Worm (Caenorhabditis elegans) whole organism, young adult: ENCODE results near the gene C38D4.10.

Experiments
- ets-4 ChIP-seq: fragments of 200-800 bp; sonication (Bioruptor generic); optimal IDR thresholded peaks from 2 replicates; lab custom pipeline; 2018; ENCODE audit warnings: mild to moderate bottlenecking, missing genetic modification characterization, missing compliant biosample characterization
- hmg-20 ChIP-seq: fragments of 200-800 bp; sonication (Bioruptor generic); IDR thresholded peaks from 2 replicates; pipeline ENCODE4 v1.3.6; 2022; ENCODE audit warnings: missing genetic modification reagents, missing genetic modification characterization, missing compliant biosample characterization
- mcd-1 ChIP-seq: fragments of 200-800 bp; sonication (Bioruptor generic); IDR thresholded peaks from 2 replicates; pipeline ENCODE4 v1.3.6; 2022; ENCODE audit warnings: missing genetic modification reagents, missing genetic modification characterization, missing compliant biosample characterization
- mel-28 ChIP-seq: sonication (generic microtip); optimal IDR thresholded peaks from 2 replicates; lab custom pipeline; 2016; ENCODE audit warnings: borderline replicate concordance, mild to moderate bottlenecking, missing genetic modification characterization, missing compliant biosample characterization
- snpc-4 ChIP-seq, 5 experiments: fragments of 150-350 bp in 1 of 5; sonication (generic microtip) in 4 of 5; optimal IDR thresholded peaks; 2 replicates each; lab custom pipeline; 2014 to 2018; ENCODE audit warnings: missing genetic modification characterization in 5 of 5, missing biosample characterization in 3 of 5, antibody characterized with exemption in 2 of 5, mild to moderate bottlenecking in 2 of 5, missing compliant biosample characterization in 2 of 5, missing genotype in 2 of 5, moderate library complexity in 2 of 5, missing genetic modification reagents in 1 of 5
- sptf-2 ChIP-seq: fragments of 200-800 bp; sonication (Bioruptor generic); optimal IDR thresholded peaks from 2 replicates; lab custom pipeline; 2018; ENCODE audit warnings: mild to moderate bottlenecking, missing genetic modification characterization, missing compliant biosample characterization

- TF ChIP-seq hmg-20 (GFP tag; lab: Robert Waterston, UW) (no peak), sptf-2 (GFP tag; lab: Kevin White, UChicago) (no peak), mcd-1 (no peak), ets-4 (GFP tag; lab: Kevin White, UChicago) (no peak), mel-28 (tag; lab: Kevin White, UChicago) (no peak), snpc-4 (GFP tag; optimal IDR thresholded peaks at IDR 0.05; lab: Kevin White, UChicago) (no peak), snpc-4 (tag; optimal IDR thresholded peaks at IDR 0.05; lab: Kevin White, UChicago) (no peak)
Measured at ce11 chrIII:4745934-4746333, 36.4 kb upstream of the C38D4.10 start, which contains the start of gene F17C8.6.
